Fruit fly (Drosophila melanogaster) whole organism, pupa: ENCODE measurements around the gene Mpcp2.

Experiments used
- CG15710 ChIP-seq: fragments of 200-800 bp; sonication (Bioruptor generic); optimal IDR thresholded peaks from 2 replicates; lab custom pipeline; 2018; ENCODE audit warnings: missing biosample characterization, mild to moderate bottlenecking, missing genetic modification characterization, moderate library complexity
- CG17806 ChIP-seq: fragments of 200-800 bp; sonication (Bioruptor generic); optimal IDR thresholded peaks from 2 replicates; lab custom pipeline; 2018; ENCODE audit warnings: missing biosample characterization, mild to moderate bottlenecking, missing genetic modification characterization, moderate library complexity
- CG8159 ChIP-seq: fragments of 200-800 bp; sonication (Bioruptor generic); optimal IDR thresholded peaks from 3 replicates; lab custom pipeline; 2018; ENCODE audit warnings: missing biosample characterization, mild to moderate bottlenecking, missing genetic modification characterization, moderate library complexity
- CG8301 ChIP-seq: fragments of 200-800 bp; sonication (Bioruptor generic); optimal IDR thresholded peaks from 2 replicates; lab custom pipeline; 2018; ENCODE audit warnings: missing biosample characterization, mild to moderate bottlenecking, missing genetic modification characterization
- EcR ChIP-seq: fragments of 200-800 bp; sonication (Bioruptor generic); optimal IDR thresholded peaks from 3 replicates; lab custom pipeline; 2019; ENCODE audit warnings: missing biosample characterization, missing genetic modification characterization, mild to moderate bottlenecking, moderate library complexity, missing genetic modification reagents

- TF ChIP-seq CG8301 (peak; percentile 94), EcR (GFP tag; lab: Kevin White, UChicago) (peak; percentile 73), CG8159 (peak; percentile 98), CG17806 (tag; lab: Kevin White, UChicago) (peak; percentile 98), CG15710 (tag; lab: Kevin White, UChicago) (peak; percentile 98)
Measured at dm6 chr3L:14552925-14553239, 15.4 kb downstream of the Mpcp2 start.
